Fruit fly (Drosophila melanogaster): Measurements from ENCODE around the gene Ubc84D.

Gene Ubc84D

DNA sequence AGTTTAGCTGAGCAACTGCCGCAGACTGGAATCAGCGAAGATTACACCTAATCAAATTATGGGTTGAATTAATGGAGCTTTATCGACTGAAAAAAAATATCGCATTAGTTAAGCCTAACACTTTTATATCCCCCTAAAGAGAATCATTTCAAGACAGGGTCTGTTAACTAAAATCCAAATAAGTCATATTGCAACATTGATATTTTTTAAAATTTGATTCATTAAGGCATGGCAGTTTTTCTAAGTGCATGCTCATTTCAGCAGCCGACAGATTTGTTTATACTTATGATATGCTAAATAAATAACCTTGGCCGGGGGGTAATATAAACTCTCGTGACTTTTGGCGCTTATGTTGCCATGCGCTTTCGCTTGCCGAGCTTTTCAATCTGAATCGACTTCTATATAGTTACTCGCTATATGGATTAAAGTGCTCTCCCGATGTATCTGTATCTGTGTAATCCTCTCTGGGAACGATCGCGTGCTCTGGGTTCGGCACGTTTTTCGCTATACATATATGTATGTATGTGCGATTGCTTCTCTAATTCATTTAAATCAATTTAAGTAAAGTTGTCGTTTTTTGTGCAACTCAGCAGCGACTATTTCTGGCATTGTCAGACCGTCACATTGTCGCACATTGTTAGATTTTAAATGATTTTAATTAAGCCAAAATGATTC, 12.8 kb downstream of the Ubc84D start (continued):
- TF ChIP-seq gsb (GFP tag; IDR thresholded peaks at IDR 0.05) (peak; percentile 71), CG6765 (GFP tag; optimal IDR thresholded peaks at IDR 0.05) (peak; percentile 59), CG8359 (GFP tag; optimal IDR thresholded peaks at IDR 0.05; ENCODE audit: borderline replicate concordance) (no peak), Elba2 (GFP tag; optimal IDR thresholded peaks at IDR 0.05) (no peak), CG7839 (tag; optimal IDR thresholded peaks at IDR 0.05) (peak; percentile 89), HmgZ (tag; optimal IDR thresholded peaks at IDR 0.05) (peak; percentile 93), luna (GFP tag; optimal IDR thresholded peaks at IDR 0.05) (peak; percentile 93), exex (tag; optimal IDR thresholded peaks at IDR 0.05) (peak; percentile 64), gt (GFP tag; IDR thresholded peaks at IDR 0.05) (no peak), CG32532 (GFP tag; IDR thresholded peaks at IDR 0.05) (peak; percentile 94), CG14441 (GFP tag; IDR thresholded peaks at IDR 0.05) (peak; percentile 81), CG12744 (GFP tag; optimal IDR thresholded peaks at IDR 0.05) (peak; percentile 86), Optix (GFP tag; IDR thresholded peaks at IDR 0.05) (no peak), MBD-R2 (GFP tag; IDR thresholded peaks at IDR 0.05) (peak; percentile 80), Ptx1 (GFP tag; IDR thresholded peaks at IDR 0.05) (peak; percentile 79), sr (GFP tag; IDR thresholded peaks at IDR 0.05) (no peak), CG33557 (GFP tag; optimal IDR thresholded peaks at IDR 0.05) (no peak), zfh1 (GFP tag; IDR thresholded peaks at IDR 0.05) (peak; percentile 59; the same call in 2 of the 3 replicates), CG8924 (tag; optimal IDR thresholded peaks at IDR 0.05) (peak; percentile 79), danr (GFP tag; IDR thresholded peaks at IDR 0.05) (0 out of 2 replicates have a peak, but pooled peaks have one; percentile 45), caup (GFP tag; optimal IDR thresholded peaks at IDR 0.05; ENCODE audit: severe bottlenecking) (peak; percentile 90), dmrt11E (tag; optimal IDR thresholded peaks at IDR 0.05) (no peak), cato (GFP tag; optimal IDR thresholded peaks at IDR 0.05; ENCODE audit: borderline replicate concordance) (peak; percentile 46), Hr39 (optimal IDR thresholded peaks at IDR 0.05) (no peak), Oaz (GFP tag; IDR thresholded peaks at IDR 0.05) (peak; percentile 69), repo (GFP tag; optimal IDR thresholded peaks at IDR 0.05) (peak; percentile 78), jigr1 (GFP tag; IDR thresholded peaks at IDR 0.05) (no peak), CG2129 (GFP tag; IDR thresholded peaks at IDR 0.05; ENCODE audit: partially characterized antibody) (no peak), H15 (GFP tag; IDR thresholded peaks at IDR 0.05) (peak; percentile 62; the same call in 2 of the 3 replicates), CG17328 (GFP tag; IDR thresholded peaks at IDR 0.05) (peak; percentile 69; the same call in 1 of the 2 replicates), CG12391 (tag; optimal IDR thresholded peaks at IDR 0.05) (peak; percentile 76), phol (tag; optimal IDR thresholded peaks at IDR 0.05) (peak; percentile 33), sug (tag; optimal IDR thresholded peaks at IDR 0.05) (peak; percentile 95), Dfd (GFP tag; optimal IDR thresholded peaks at IDR 0.05) (no peak), h (optimal IDR thresholded peaks at IDR 0.05) (no peak), Lpt (GFP tag; optimal IDR thresholded peaks at IDR 0.05) (no peak), gsb-n (tag; optimal IDR thresholded peaks at IDR 0.05) (no peak), cg (GFP tag; optimal IDR thresholded peaks at IDR 0.05) (no peak), CG12299 (tag; optimal IDR thresholded peaks at IDR 0.05) (peak; percentile 51), Eip74EF (GFP tag; optimal IDR thresholded peaks at IDR 0.05) (peak in 1 of 2 experiments; percentile 26), lov (optimal IDR thresholded peaks at IDR 0.05) (no peak), lov (GFP tag; IDR thresholded peaks at IDR 0.05) (no peak), Xbp1 (GFP tag; optimal IDR thresholded peaks at IDR 0.05) (peak; percentile 74), Bgb (GFP tag; IDR thresholded peaks at IDR 0.05; ENCODE audit: partially characterized antibody) (no peak), H2.0 (GFP tag; IDR thresholded peaks at IDR 0.05) (peak; percentile 63), knrl (GFP tag; IDR thresholded peaks at IDR 0.05; ENCODE audit: partially characterized antibody) (no peak), row (GFP tag; IDR thresholded peaks at IDR 0.05) (peak; percentile 86), jumu (GFP tag; optimal IDR thresholded peaks at IDR 0.05) (peak; percentile 76), Trl (optimal IDR thresholded peaks at IDR 0.05) (peak in 1 of 2 experiments; percentile 47), Trl (GFP tag; optimal IDR thresholded peaks at IDR 0.05) (peak; percentile 88), scrt (GFP tag; optimal IDR thresholded peaks at IDR 0.05) (peak; percentile 85)
